Fruit fly (Drosophila melanogaster) whole organism, embryonic: ENCODE measurements around the gene CG34348.

Source experiments
- Ada2b ChIP-seq: fragments of 200-800 bp; sonication (Bioruptor generic); IDR thresholded peaks from 2 replicates; pipeline ENCODE4 v1.3.6; 2022; ENCODE audit warnings: missing biosample characterization, missing genetic modification characterization
- Bteb2 ChIP-seq: fragments of 200-800 bp; sonication (Bioruptor generic); optimal IDR thresholded peaks from 2 replicates; lab custom pipeline; 2016; ENCODE audit warnings: missing biosample characterization, missing genetic modification characterization
- CG10147 ChIP-seq: fragments of 200-800 bp; sonication (Bioruptor generic); optimal IDR thresholded peaks from 2 replicates; lab custom pipeline; 2019; ENCODE audit warnings: missing biosample characterization, mild to moderate bottlenecking, missing genetic modification characterization, moderate library complexity
- CG10366 ChIP-seq: fragments of 200-800 bp; sonication (Bioruptor generic); IDR thresholded peaks from 2 replicates; pipeline ENCODE4 v1.3.6; 2022; ENCODE audit warnings: missing biosample characterization, missing genetic modification characterization
- CG10565 ChIP-seq: fragments of 200-800 bp; sonication (Bioruptor generic); optimal IDR thresholded peaks from 3 replicates; lab custom pipeline; 2016; ENCODE audit warnings: missing biosample characterization, mild to moderate bottlenecking, missing genetic modification characterization
- CG11456 ChIP-seq: fragments of 200-800 bp; sonication (Bioruptor generic); IDR thresholded peaks from 3 replicates; pipeline ENCODE4 v1.3.6; 2022; ENCODE audit warnings: missing biosample characterization, missing genetic modification characterization
- CG12744 ChIP-seq: fragments of 200-800 bp; sonication (Bioruptor generic); optimal IDR thresholded peaks from 2 replicates; lab custom pipeline; 2016; ENCODE audit warnings: missing biosample characterization, missing genetic modification characterization
- CG15514 ChIP-seq: fragments of 200-800 bp; sonication (Bioruptor generic); optimal IDR thresholded peaks from 3 replicates; lab custom pipeline; 2017; ENCODE audit warnings: missing biosample characterization, missing genetic modification characterization, mild to moderate bottlenecking, moderate library complexity, missing genetic modification reagents
- CG15601 ChIP-seq: fragments of 200-800 bp; sonication (Bioruptor generic); optimal IDR thresholded peaks from 3 replicates; lab custom pipeline; 2019; ENCODE audit warnings: missing biosample characterization, mild to moderate bottlenecking, missing genetic modification characterization, moderate library complexity
- CG16813 ChIP-seq: fragments of 200-800 bp; sonication (Bioruptor generic); IDR thresholded peaks from 3 replicates; pipeline ENCODE4 v1.3.6; 2022; ENCODE audit warnings: missing biosample characterization, missing genetic modification characterization; ENCODE audit not compliant: partially characterized antibody
- CG17186 ChIP-seq: fragments of 200-800 bp; sonication (Bioruptor generic); optimal IDR thresholded peaks from 3 replicates; lab custom pipeline; 2017; ENCODE audit warnings: missing biosample characterization, missing genetic modification reagents, missing genetic modification characterization
- CG17612 ChIP-seq: fragments of 200-800 bp; sonication (Bioruptor generic); IDR thresholded peaks from 2 replicates; pipeline ENCODE4 v1.3.6; 2022; ENCODE audit warnings: missing biosample characterization, missing genetic modification characterization
- CG18011 ChIP-seq: fragments of 200-800 bp; sonication (Bioruptor generic); optimal IDR thresholded peaks from 2 replicates; lab custom pipeline; 2017; ENCODE audit warnings: missing biosample characterization, missing genetic modification characterization, mild to moderate bottlenecking, moderate library complexity, missing genotype
- CG2712 ChIP-seq: fragments of 200-800 bp; optimal IDR thresholded peaks from 3 replicates; lab custom pipeline; 2019; ENCODE audit warnings: missing biosample characterization, mild to moderate bottlenecking, missing genetic modification characterization, moderate library complexity
- CG2875 ChIP-seq: fragments of 200-800 bp; sonication (Bioruptor generic); optimal IDR thresholded peaks from 2 replicates; lab custom pipeline; 2017; ENCODE audit warnings: missing biosample characterization, mild to moderate bottlenecking, missing genetic modification characterization, missing genetic modification reagents
- CG30403 ChIP-seq: fragments of 200-800 bp; sonication (Bioruptor generic); optimal IDR thresholded peaks from 3 replicates; lab custom pipeline; 2016; ENCODE audit warnings: missing biosample characterization, missing genetic modification characterization
- CG31224 ChIP-seq: fragments of 200-800 bp; sonication (Bioruptor generic); IDR thresholded peaks from 2 replicates; pipeline ENCODE4 v1.3.6; 2022; ENCODE audit warnings: missing biosample characterization, missing genetic modification characterization
- CG4820 ChIP-seq: fragments of 200-800 bp; sonication (Bioruptor generic); optimal IDR thresholded peaks from 3 replicates; lab custom pipeline; 2016; ENCODE audit warnings: missing biosample characterization, missing genetic modification characterization
- CG4854 ChIP-seq: fragments of 200-800 bp; sonication (Bioruptor generic); optimal IDR thresholded peaks from 2 replicates; lab custom pipeline; 2016; ENCODE audit warnings: missing biosample characterization, missing genetic modification characterization, inconsistent platforms
- CG5245 ChIP-seq: fragments of 200-800 bp; sonication (Bioruptor generic); optimal IDR thresholded peaks from 3 replicates; lab custom pipeline; 2016; ENCODE audit warnings: missing biosample characterization, missing genetic modification characterization
- CG7987 ChIP-seq: fragments of 200-800 bp; sonication (Bioruptor generic); optimal IDR thresholded peaks from 2 replicates; lab custom pipeline; 2018; ENCODE audit warnings: missing biosample characterization, mild to moderate bottlenecking, missing genetic modification characterization, moderate library complexity
- CG9817 ChIP-seq: fragments of 200-800 bp; sonication (Bioruptor generic); optimal IDR thresholded peaks from 2 replicates; lab custom pipeline; 2018; ENCODE audit warnings: missing biosample characterization, mild to moderate bottlenecking, missing genetic modification characterization, moderate library complexity
- Dad ChIP-seq: fragments of 200-800 bp; sonication (Bioruptor generic); optimal IDR thresholded peaks from 3 replicates; lab custom pipeline; 2016; ENCODE audit warnings: missing biosample characterization, missing genetic modification characterization
- Dbx ChIP-seq: fragments of 200-800 bp; sonication (Bioruptor generic); IDR thresholded peaks from 3 replicates; pipeline ENCODE4 v1.3.6; 2022; ENCODE audit warnings: missing biosample characterization, missing genetic modification characterization
- Dek ChIP-seq: fragments of 200-800 bp; sonication (Bioruptor generic); optimal IDR thresholded peaks from 3 replicates; lab custom pipeline; 2019; ENCODE audit warnings: missing biosample characterization, mild to moderate bottlenecking, missing genetic modification characterization, moderate library complexity
- HLH3B ChIP-seq: fragments of 200-800 bp; sonication (Bioruptor generic); IDR thresholded peaks from 2 replicates; pipeline ENCODE4 v1.3.6; 2022; ENCODE audit warnings: missing biosample characterization, missing genetic modification characterization
- MTF-1 ChIP-seq: fragments of 200-800 bp; sonication (Bioruptor generic); optimal IDR thresholded peaks from 2 replicates; lab custom pipeline; 2018; ENCODE audit warnings: missing biosample characterization, mild to moderate bottlenecking, missing genetic modification characterization, borderline replicate concordance
- Ptx1 ChIP-seq: fragments of 200-800 bp; sonication (Bioruptor generic); IDR thresholded peaks from 2 replicates; pipeline ENCODE4 v1.3.6; 2022; ENCODE audit warnings: missing biosample characterization, missing genetic modification characterization
- ase ChIP-seq: fragments of 200-800 bp; sonication (Bioruptor generic); IDR thresholded peaks from 3 replicates; pipeline ENCODE4 v1.3.6; 2022; ENCODE audit warnings: missing biosample characterization, missing genetic modification characterization
- corto ChIP-seq: fragments of 200-800 bp; sonication (Bioruptor generic); optimal IDR thresholded peaks from 2 replicates; lab custom pipeline; 2016; ENCODE audit warnings: missing biosample characterization, mild to moderate bottlenecking, missing genetic modification characterization, moderate library complexity
- crp ChIP-seq, 2 experiments: fragments of 200-800 bp; sonication (Bioruptor generic); optimal IDR thresholded peaks; 2 replicates in 1 of 2; 3 replicates in 1 of 2; lab custom pipeline; 2017; ENCODE audit warnings: missing biosample characterization in 2 of 2, missing genetic modification characterization in 2 of 2, mild to moderate bottlenecking in 1 of 2, moderate library complexity in 1 of 2
- da ChIP-seq: fragments of 200-800 bp; sonication (Bioruptor generic); optimal IDR thresholded peaks from 2 replicates; lab custom pipeline; 2016; ENCODE audit warnings: missing biosample characterization, missing genetic modification characterization
- danr ChIP-seq: fragments of 200-800 bp; sonication (Bioruptor generic); IDR thresholded peaks from 2 replicates; pipeline ENCODE4 v1.3.6; 2022; ENCODE audit warnings: missing biosample characterization, missing genetic modification characterization
- dpn ChIP-seq, 2 experiments: fragments of 200-800 bp; sonication (Bioruptor generic); optimal IDR thresholded peaks; 3 replicates each; lab custom pipeline; 2016; ENCODE audit warnings: missing biosample characterization in 2 of 2, missing genetic modification characterization in 2 of 2
- dysf ChIP-seq: fragments of 200-800 bp; sonication (Bioruptor generic); IDR thresholded peaks from 3 replicates; pipeline ENCODE4 v1.3.6; 2022; ENCODE audit warnings: missing biosample characterization, missing genetic modification characterization
- gem ChIP-seq: fragments of 200-800 bp; sonication (Bioruptor generic); optimal IDR thresholded peaks from 2 replicates; lab custom pipeline; 2019; ENCODE audit warnings: missing biosample characterization, mild to moderate bottlenecking, missing genetic modification characterization, moderate library complexity
- gsb ChIP-seq: fragments of 200-800 bp; sonication (Bioruptor generic); IDR thresholded peaks from 2 replicates; pipeline ENCODE4 v1.3.6; 2022; ENCODE audit warnings: missing biosample characterization, missing genetic modification characterization
- kay ChIP-seq: fragments of 200-800 bp; sonication (Bioruptor generic); optimal IDR thresholded peaks from 2 replicates; lab custom pipeline; 2016; ENCODE audit warnings: missing biosample characterization, missing genetic modification characterization
- klu ChIP-seq: fragments of 200-800 bp; sonication (Bioruptor generic); IDR thresholded peaks from 2 replicates; pipeline ENCODE4 v1.3.6; 2022; ENCODE audit warnings: missing biosample characterization, missing genetic modification characterization
- otp ChIP-seq: fragments of 200-800 bp; sonication (Bioruptor generic); IDR thresholded peaks from 3 replicates; pipeline ENCODE4, ENCODE4 v1.3.6; 2022; ENCODE audit warnings: missing biosample characterization, missing genetic modification characterization
- pan ChIP-seq, 4 experiments: fragments of >200 bp in 3 of 4; fragments of 200-800 bp in 1 of 4; sonication (Bioruptor generic) in 1 of 4; optimal IDR thresholded peaks in 3 of 4; IDR thresholded peaks in 1 of 4; 2 replicates each; pipeline versions ENCODE4 v1.3.6 to Lab custom; 2017 to 2022; ENCODE audit warnings: missing biosample characterization in 2 of 4, missing genetic modification characterization in 2 of 4, mixed read lengths in 1 of 4
- phol ChIP-seq: fragments of 200-800 bp; sonication (Bioruptor generic); optimal IDR thresholded peaks from 3 replicates; lab custom pipeline; 2018; ENCODE audit warnings: missing biosample characterization, mild to moderate bottlenecking, missing genetic modification characterization, moderate library complexity
- sens-2 ChIP-seq: fragments of 200-800 bp; sonication (Bioruptor generic); IDR thresholded peaks from 2 replicates; pipeline ENCODE4 v1.3.6; 2022; ENCODE audit warnings: missing biosample characterization, missing genetic modification characterization
- stwl ChIP-seq: fragments of 200-800 bp; sonication (Bioruptor generic); optimal IDR thresholded peaks from 3 replicates; lab custom pipeline; 2018; ENCODE audit warnings: missing biosample characterization, mild to moderate bottlenecking, missing genetic modification characterization, moderate library complexity
- twi ChIP-seq: fragments of 200-800 bp; optimal IDR thresholded peaks from 2 replicates; lab custom pipeline; 2019; ENCODE audit warnings: missing biosample characterization, mild to moderate bottlenecking, missing genetic modification characterization, moderate library complexity
- unpg ChIP-seq: fragments of 200-800 bp; sonication (Bioruptor generic); optimal IDR thresholded peaks from 3 replicates; lab custom pipeline; 2018; ENCODE audit warnings: missing biosample characterization, mild to moderate bottlenecking, missing genetic modification characterization, moderate library complexity
- vvl ChIP-seq: fragments of 200-800 bp; sonication (Bioruptor generic); IDR thresholded peaks from 2 replicates; pipeline ENCODE4 v1.3.6; 2022; ENCODE audit warnings: missing biosample characterization, missing genetic modification characterization
- wdn ChIP-seq: fragments of 200-800 bp; sonication (Bioruptor generic); IDR thresholded peaks from 2 replicates; pipeline ENCODE4 v1.3.6; 2022; ENCODE audit warnings: missing biosample characterization, missing genetic modification characterization

Gene CG34348

DNA sequence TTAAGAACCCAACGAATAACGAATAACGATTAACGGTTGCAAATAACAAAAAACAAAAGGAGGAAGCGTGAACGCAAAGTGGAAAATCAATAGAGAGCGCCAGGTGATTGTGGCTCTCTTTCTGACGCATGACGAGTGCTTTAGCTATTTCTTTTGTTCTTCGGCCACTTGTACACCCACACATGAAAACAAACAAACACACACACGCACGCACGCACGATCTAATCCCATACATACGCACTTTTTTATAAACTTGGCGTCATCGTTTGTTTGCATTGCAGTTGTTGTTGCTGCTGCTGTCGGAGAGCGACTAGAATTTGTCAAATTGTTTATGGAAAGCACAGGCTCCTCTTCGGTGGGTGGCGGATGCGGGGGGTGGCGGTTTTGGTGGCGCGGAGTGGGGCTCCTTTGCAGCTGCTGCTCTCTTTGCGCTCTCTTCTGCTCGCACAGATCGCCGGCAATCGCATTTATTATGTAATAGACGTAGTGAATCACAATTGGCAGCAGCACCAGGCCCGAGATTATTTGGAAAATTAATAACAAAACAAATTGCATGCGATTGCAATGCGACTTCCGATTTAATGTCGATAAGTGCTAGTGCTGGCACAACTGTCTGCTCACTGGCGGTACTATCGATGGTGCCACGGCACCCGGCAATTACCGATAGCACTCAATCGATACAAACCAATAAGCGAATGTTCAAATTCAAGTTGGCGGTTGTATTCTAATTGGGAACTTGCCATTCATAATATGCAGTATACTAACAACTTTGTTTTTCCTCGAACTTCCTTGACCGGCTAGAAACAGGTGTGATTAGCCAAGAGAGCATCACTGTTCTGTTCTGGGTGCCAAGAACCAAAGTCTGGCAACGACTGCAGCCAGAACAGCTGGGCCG, 453 bp upstream of the CG34348 start (continued):
- TF ChIP-seq HLH3B (0 out of 2 replicates have a peak, but pooled peaks have one; percentile 10), CG15601 (tag; lab: Kevin White, UChicago) (peak; percentile 36), CG18011 (no peak), CG4820 (no peak), Dad (GFP tag; lab: Kevin White, UChicago) (no peak), kay (GFP tag; lab: Kevin White, UChicago) (no peak), ase (GFP tag; lab: Robert Waterston, UW) (no peak), dysf (GFP tag; lab: Robert Waterston, UW) (no peak), CG17186 (peak; percentile 71), klu (no peak), Bteb2 (no peak), phol (tag; lab: Kevin White, UChicago) (peak; percentile 66), stwl (peak; percentile 54), gem (tag; lab: Kevin White, UChicago) (peak; percentile 31), CG16813 (GFP tag; lab: Robert Waterston, UW) (peak; percentile 91), CG2875 (GFP tag; lab: Kevin White, UChicago) (peak; percentile 17), Ptx1 (GFP tag; lab: Robert Waterston, UW) (peak; percentile 46; the same call in 1 of the 2 replicates), Dbx (peak; percentile 29; the same call in 1 of the 3 replicates), gsb (GFP tag; lab: Robert Waterston, UW) (no peak), CG10366 (GFP tag; lab: Robert Waterston, UW) (no peak; the same call in 1 of the 2 replicates), CG7987 (no peak), Ada2b (no peak), CG5245 (GFP tag; lab: Kevin White, UChicago) (no peak), corto (no peak), sens-2 (GFP tag; lab: Robert Waterston, UW) (no peak), CG30403 (GFP tag; lab: Kevin White, UChicago) (peak; percentile 58), dpn (GFP tag; optimal IDR thresholded peaks at IDR 0.05; lab: Kevin White, UChicago) (peak; percentile 66 to 70), danr (GFP tag; lab: Robert Waterston, UW) (no peak), vvl (GFP tag; lab: Robert Waterston, UW) (peak; percentile 29; the same call in 1 of the 2 replicates), CG10147 (GFP tag; lab: Kevin White, UChicago) (peak; percentile 41), CG10565 (GFP tag; lab: Kevin White, UChicago) (no peak), MTF-1 (GFP tag; lab: Kevin White, UChicago) (no peak), CG4854 (no peak), CG17612 (GFP tag; lab: Robert Waterston, UW) (no peak), CG12744 (no peak), da (peak; percentile 23), unpg (peak; percentile 9), CG11456 (GFP tag; lab: Robert Waterston, UW) (0 out of 3 replicates have a peak, but pooled peaks have one; percentile 54), CG2712 (tag; lab: Kevin White, UChicago) (peak; percentile 25), CG9817 (tag; lab: Kevin White, UChicago) (peak; percentile 52), otp (GFP tag; lab: Robert Waterston, UW) (no peak), crp (GFP tag; optimal IDR thresholded peaks at IDR 0.05; lab: Kevin White, UChicago) (peak; percentile 26 to 86), twi (tag; lab: Kevin White, UChicago) (peak; percentile 15), wdn (no peak), Dek (peak; percentile 14), CG31224 (GFP tag; lab: Robert Waterston, UW) (no peak), pan (optimal IDR thresholded peaks at IDR 0.05; lab: Kevin White, UChicago) (no peak), pan (GFP tag; optimal IDR thresholded peaks at IDR 0.05 in 1 of 2, IDR thresholded peaks at IDR 0.05 in 1 of 2) (no peak), CG15514 (GFP tag; lab: Kevin White, UChicago) (peak; percentile 78)
